Worm (Caenorhabditis elegans): ENCODE data around the gene Y9C9A.8.
A peak's percentile ranks its signal among the peaks of the same experiment; 100 is the strongest.

Gene Y9C9A.8

DNA sequence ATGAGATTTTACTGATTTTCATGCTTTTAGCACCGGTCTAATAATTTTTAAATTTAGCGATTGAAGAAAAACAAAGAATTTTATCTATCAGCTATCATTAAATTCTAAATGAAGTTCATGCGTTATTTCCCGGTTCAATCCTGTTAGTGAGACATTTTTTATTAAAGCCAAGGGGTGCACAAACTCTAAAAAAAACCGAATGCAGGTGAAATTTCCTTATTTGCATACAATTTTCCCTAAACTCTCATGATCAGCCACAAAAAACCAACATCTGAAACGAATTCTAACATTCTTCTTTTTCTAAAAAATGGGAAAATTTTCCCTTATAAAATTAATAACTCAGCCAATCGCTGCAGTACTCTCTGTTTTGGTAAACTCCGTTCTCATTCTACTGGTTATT is 17.1 kb upstream of the Y9C9A.8 start, which contains the start of gene str-156:
Gene str-156, plus strand, starts transcription at position 301 of the 400 bp plus-strand sequence.
- TF ChIP-seq fkh-4 (tag; optimal IDR thresholded peaks at IDR 0.05; ENCODE audit: borderline replicate concordance) (no peak), nhr-84 (tag; optimal IDR thresholded peaks at IDR 0.05) (no peak), unc-30 (tag; optimal IDR thresholded peaks at IDR 0.05) (no peak), mep-1 (tag; optimal IDR thresholded peaks at IDR 0.05) (no peak), pax-3 (tag; optimal IDR thresholded peaks at IDR 0.05) (no peak), efl-1 (optimal IDR thresholded peaks at IDR 0.05) (no peak), efl-1 (GFP tag; optimal IDR thresholded peaks at IDR 0.05 in 1 of 2) (no peak), ztf-11 (tag; optimal IDR thresholded peaks at IDR 0.05) (no peak)

DNA sequence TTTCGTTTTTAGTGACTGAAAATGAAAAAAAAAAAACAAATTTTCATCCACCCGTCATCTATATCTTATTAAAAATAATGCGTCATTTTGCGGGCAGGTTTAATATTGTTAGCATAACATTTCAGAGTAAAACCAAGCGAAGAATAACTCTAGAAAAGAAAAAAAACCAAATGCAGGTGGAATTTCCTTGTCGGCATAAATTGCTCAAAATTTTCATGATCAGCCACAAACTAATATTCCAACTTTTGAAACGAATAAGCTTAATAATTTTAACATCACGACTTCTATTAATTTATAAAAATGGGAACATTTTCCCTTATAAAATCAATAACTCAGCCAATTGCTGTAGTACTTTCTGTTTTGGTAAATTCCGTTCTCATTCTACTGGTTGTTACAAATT is 14.5 kb upstream of the Y9C9A.8 start, which contains the start of gene str-155:
Gene str-155, plus strand, starts transcription at position 301 of the 400 bp plus-strand sequence.
- TF ChIP-seq rnt-1 (tag; optimal IDR thresholded peaks at IDR 0.05), result no peak
- TF ChIP-seq Y116A8C.19 (tag; optimal IDR thresholded peaks at IDR 0.05; ENCODE audit: borderline replicate concordance), result no peak
- no peak for TF ChIP-seq lin-35 (GFP tag; optimal IDR thresholded peaks at IDR 0.05)
- no peak for TF ChIP-seq jun-1 (tag; optimal IDR thresholded peaks at IDR 0.05)
- TF ChIP-seq efl-1 (optimal IDR thresholded peaks at IDR 0.05), result no peak
- no peak for TF ChIP-seq efl-1 (GFP tag; optimal IDR thresholded peaks at IDR 0.05 in 1 of 2)
- no peak for TF ChIP-seq nhr-47 (tag; optimal IDR thresholded peaks at IDR 0.05)
- TF ChIP-seq aly-2 (tag; optimal IDR thresholded peaks at IDR 0.05), result no peak

DNA sequence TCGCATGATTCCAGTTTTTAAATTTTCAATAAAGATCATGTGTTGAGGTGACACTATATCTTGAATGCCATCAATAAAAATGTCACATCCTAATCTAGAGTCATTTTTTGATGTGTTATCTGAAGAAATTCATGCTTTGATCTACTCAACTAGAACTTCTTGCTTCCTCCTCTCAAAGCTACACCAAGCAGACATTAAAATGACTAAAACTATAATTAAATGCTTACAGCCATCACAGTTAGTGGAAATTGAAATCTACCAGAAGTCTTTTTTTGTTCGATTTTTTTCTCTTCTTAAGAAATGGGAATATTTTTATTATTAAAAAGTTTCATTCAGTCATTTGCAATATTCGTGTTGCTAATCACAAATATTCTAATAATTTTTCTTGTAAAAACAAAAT is 12.4 kb upstream of the Y9C9A.8 start, which contains the start of gene str-158:
Gene str-158, plus strand, starts transcription at position 301 of the 400 bp plus-strand sequence.
- TF ChIP-seq Y116A8C.19 (tag; optimal IDR thresholded peaks at IDR 0.05; ENCODE audit: borderline replicate concordance), result no peak
- no peak for TF ChIP-seq hlh-4 (tag; optimal IDR thresholded peaks at IDR 0.05)
- TF ChIP-seq C34B4.2 (tag; optimal IDR thresholded peaks at IDR 0.05), result no peak
- TF ChIP-seq elt-3 (tag; optimal IDR thresholded peaks at IDR 0.05), result no peak
- no peak for TF ChIP-seq tlp-1 (tag; optimal IDR thresholded peaks at IDR 0.05)
- TF ChIP-seq unc-62 (GFP tag; optimal IDR thresholded peaks at IDR 0.05), result no peak
- TF ChIP-seq nhr-28 (tag; optimal IDR thresholded peaks at IDR 0.05), result no peak
- no peak for TF ChIP-seq lin-15B (tag; optimal IDR thresholded peaks at IDR 0.05)
- TF ChIP-seq lin-14 (GFP tag; optimal IDR thresholded peaks at IDR 0.05), result no peak
- no peak for TF ChIP-seq pax-3 (tag; optimal IDR thresholded peaks at IDR 0.05)
- TF ChIP-seq hlh-17 (GFP tag; optimal IDR thresholded peaks at IDR 0.05; ENCODE audit: borderline replicate concordance), result no peak
- no peak for TF ChIP-seq ceh-8 (GFP tag; optimal IDR thresholded peaks at IDR 0.05)
- no peak for TF ChIP-seq lin-39 (tag; optimal IDR thresholded peaks at IDR 0.05)
- TF ChIP-seq efl-1 (optimal IDR thresholded peaks at IDR 0.05), result no peak
- TF ChIP-seq efl-1 (GFP tag; optimal IDR thresholded peaks at IDR 0.05 in 1 of 2), result no peak
- no peak for TF ChIP-seq fos-1 (tag; optimal IDR thresholded peaks at IDR 0.05)
- no peak for TF ChIP-seq nhr-11 (tag; optimal IDR thresholded peaks at IDR 0.05)
- no peak for TF ChIP-seq mab-9 (GFP tag; IDR thresholded peaks at IDR 0.05)
- TF ChIP-seq lsy-2 (tag; optimal IDR thresholded peaks at IDR 0.05), result no peak

DNA sequence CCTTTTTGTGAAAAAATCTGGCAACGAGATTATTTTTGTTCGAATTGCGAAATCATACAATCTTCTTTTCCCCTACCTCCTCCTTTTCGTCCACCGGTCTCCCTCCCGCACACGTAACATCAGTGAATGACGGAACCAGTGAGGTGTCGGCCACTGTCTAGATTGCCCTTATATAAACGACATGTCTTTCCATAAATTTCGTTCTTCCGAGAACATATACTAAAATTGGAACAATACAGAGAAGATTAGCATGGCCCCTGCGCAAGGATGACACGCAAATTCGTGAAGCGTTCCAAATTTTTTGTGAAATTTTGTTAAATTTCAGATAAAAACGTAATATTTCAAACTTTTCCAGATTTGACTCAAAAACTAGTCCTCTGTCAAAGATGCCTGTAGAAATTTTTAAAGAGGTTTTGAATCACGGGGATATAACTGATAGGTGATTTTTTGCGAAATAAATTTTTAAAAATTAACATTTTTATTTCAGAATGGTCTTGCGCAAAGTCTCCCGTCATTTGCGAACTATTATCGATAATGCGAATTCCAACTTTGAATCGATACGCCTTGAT is 693 bp downstream of the Y9C9A.8 start:
- TF ChIP-seq pax-3 (tag; optimal IDR thresholded peaks at IDR 0.05) (no peak), zip-4 (GFP tag; optimal IDR thresholded peaks at IDR 0.05) (peak; percentile 32), nhr-77 (tag; optimal IDR thresholded peaks at IDR 0.05) (no peak), fkh-8 (tag; optimal IDR thresholded peaks at IDR 0.05) (no peak), aha-1 (tag; optimal IDR thresholded peaks at IDR 0.05) (no peak), nhr-76 (tag; optimal IDR thresholded peaks at IDR 0.05) (no peak), pag-3 (tag; optimal IDR thresholded peaks at IDR 0.05; ENCODE audit: borderline replicate concordance, insufficient read depth) (no peak), skn-1 (tag; optimal IDR thresholded peaks at IDR 0.05) (no peak), nhr-71 (tag; optimal IDR thresholded peaks at IDR 0.05) (no peak), nhr-19 (GFP tag; conservative IDR thresholded peaks at IDR 0.05) (peak; percentile 36; the same call in 1 of the 2 replicates), nhr-11 (tag; optimal IDR thresholded peaks at IDR 0.05) (no peak), isw-1 (GFP tag; IDR thresholded peaks at IDR 0.05) (no peak), mef-2 (tag; optimal IDR thresholded peaks at IDR 0.05) (no peak), zag-1 (tag; optimal IDR thresholded peaks at IDR 0.05) (no peak), alr-1 (tag; optimal IDR thresholded peaks at IDR 0.05; ENCODE audit: borderline replicate concordance) (no peak), hlh-4 (tag; optimal IDR thresholded peaks at IDR 0.05) (no peak), nhr-90 (tag; optimal IDR thresholded peaks at IDR 0.05; ENCODE audit: poor library complexity) (peak; percentile 62), nhr-28 (tag; optimal IDR thresholded peaks at IDR 0.05) (no peak), unc-130 (tag; optimal IDR thresholded peaks at IDR 0.05) (no peak), lin-35 (GFP tag; optimal IDR thresholded peaks at IDR 0.05) (peak in 1 of 2 experiments; percentile 2), tbx-2 (tag; optimal IDR thresholded peaks at IDR 0.05) (no peak), nhr-85 (tag) (peak; percentile 19), ama-1 (optimal IDR thresholded peaks at IDR 0.05) (no peak)
